Fruit fly (Drosophila melanogaster) whole organism, embryonic: ENCODE measurements around the gene CG46439.

Source experiments
- Atf-2 ChIP-seq: fragments of 200-800 bp; sonication (Bioruptor generic); optimal IDR thresholded peaks from 2 replicates; lab custom pipeline; 2016; ENCODE audit warnings: missing biosample characterization, missing genetic modification characterization
- B-H1 ChIP-seq: fragments of 200-800 bp; sonication (Bioruptor generic); IDR thresholded peaks from 3 replicates; pipeline ENCODE4 v1.3.6; 2022; ENCODE audit warnings: missing biosample characterization, missing genetic modification characterization
- C15 ChIP-seq: fragments of 200-800 bp; sonication (Bioruptor generic); IDR thresholded peaks from 3 replicates; pipeline ENCODE4 v1.3.6; 2022; ENCODE audit warnings: missing biosample characterization, missing genetic modification characterization
- CG10147 ChIP-seq: fragments of 200-800 bp; sonication (Bioruptor generic); optimal IDR thresholded peaks from 2 replicates; lab custom pipeline; 2019; ENCODE audit warnings: missing biosample characterization, mild to moderate bottlenecking, missing genetic modification characterization, moderate library complexity
- CG10267 ChIP-seq: fragments of 200-800 bp; sonication (Bioruptor generic); optimal IDR thresholded peaks from 2 replicates; lab custom pipeline; 2018; ENCODE audit warnings: missing biosample characterization, mild to moderate bottlenecking, missing genetic modification characterization, moderate library complexity
- CG10979 ChIP-seq: fragments of 200-800 bp; sonication (Bioruptor generic); optimal IDR thresholded peaks from 2 replicates; lab custom pipeline; 2018; ENCODE audit warnings: missing biosample characterization, mild to moderate bottlenecking, missing genetic modification characterization, moderate library complexity
- CG11247 ChIP-seq: fragments of 200-800 bp; sonication (Bioruptor generic); IDR thresholded peaks from 2 replicates; pipeline ENCODE4 v1.3.6; 2022; ENCODE audit warnings: missing biosample characterization, missing genetic modification characterization
- CG12071 ChIP-seq: fragments of 200-800 bp; sonication (Bioruptor generic); optimal IDR thresholded peaks from 3 replicates; lab custom pipeline; 2018; ENCODE audit warnings: missing biosample characterization, mild to moderate bottlenecking, missing genetic modification characterization
- CG12104 ChIP-seq: fragments of 200-800 bp; sonication (Bioruptor generic); optimal IDR thresholded peaks from 3 replicates; lab custom pipeline; 2016; ENCODE audit warnings: missing biosample characterization, missing genetic modification characterization
- CG1233 ChIP-seq: fragments of 200-800 bp; sonication (Bioruptor generic); optimal IDR thresholded peaks from 4 replicates; lab custom pipeline; 2018; ENCODE audit warnings: missing biosample characterization, mild to moderate bottlenecking, missing genetic modification characterization
- CG13296 ChIP-seq: fragments of 200-800 bp; sonication (Bioruptor generic); optimal IDR thresholded peaks from 3 replicates; lab custom pipeline; 2018; ENCODE audit warnings: missing biosample characterization, mild to moderate bottlenecking, missing genetic modification characterization
- CG15011 ChIP-seq: fragments of 200-800 bp; sonication (Bioruptor generic); optimal IDR thresholded peaks from 3 replicates; lab custom pipeline; 2018; ENCODE audit warnings: missing biosample characterization, mild to moderate bottlenecking, missing genetic modification characterization
- CG15514 ChIP-seq: fragments of 200-800 bp; sonication (Bioruptor generic); optimal IDR thresholded peaks from 3 replicates; lab custom pipeline; 2017; ENCODE audit warnings: missing biosample characterization, missing genetic modification characterization, mild to moderate bottlenecking, moderate library complexity, missing genetic modification reagents
- CG1647 ChIP-seq: fragments of 200-800 bp; sonication (Bioruptor generic); optimal IDR thresholded peaks from 3 replicates; lab custom pipeline; 2016; ENCODE audit warnings: missing biosample characterization, missing genetic modification characterization
- CG17186 ChIP-seq: fragments of 200-800 bp; sonication (Bioruptor generic); optimal IDR thresholded peaks from 3 replicates; lab custom pipeline; 2017; ENCODE audit warnings: missing biosample characterization, missing genetic modification reagents, missing genetic modification characterization
- CG31365 ChIP-seq: fragments of 200-800 bp; sonication (Bioruptor generic); optimal IDR thresholded peaks from 2 replicates; lab custom pipeline; 2018; ENCODE audit warnings: missing biosample characterization, mild to moderate bottlenecking, missing genetic modification characterization
- CG4328 ChIP-seq: fragments of 200-800 bp; sonication (Bioruptor generic); optimal IDR thresholded peaks from 3 replicates; lab custom pipeline; 2017; ENCODE audit warnings: missing biosample characterization, missing genetic modification reagents, missing genetic modification characterization
- CG43689 ChIP-seq: fragments of 200-800 bp; sonication (Bioruptor generic); IDR thresholded peaks from 2 replicates; pipeline ENCODE4 v1.3.6; 2022; ENCODE audit warnings: missing biosample characterization, missing genetic modification characterization
- CG4820 ChIP-seq: fragments of 200-800 bp; sonication (Bioruptor generic); optimal IDR thresholded peaks from 3 replicates; lab custom pipeline; 2016; ENCODE audit warnings: missing biosample characterization, missing genetic modification characterization
- CG6654 ChIP-seq: fragments of 200-800 bp; sonication (Bioruptor generic); optimal IDR thresholded peaks from 2 replicates; lab custom pipeline; 2017; ENCODE audit warnings: missing biosample characterization, mild to moderate bottlenecking, missing genetic modification characterization
- CG6854 ChIP-seq: fragments of 200-800 bp; sonication (Bioruptor generic); optimal IDR thresholded peaks from 3 replicates; lab custom pipeline; 2017; ENCODE audit warnings: missing biosample characterization, mild to moderate bottlenecking, missing genetic modification characterization
- CG7271 ChIP-seq: fragments of 200-800 bp; sonication (Bioruptor generic); optimal IDR thresholded peaks from 2 replicates; lab custom pipeline; 2018; ENCODE audit warnings: missing biosample characterization, mild to moderate bottlenecking, missing genetic modification characterization, moderate library complexity
- Chrac-16 ChIP-seq: fragments of 200-800 bp; sonication (Bioruptor generic); optimal IDR thresholded peaks from 3 replicates; lab custom pipeline; 2016; ENCODE audit warnings: missing biosample characterization, missing genetic modification characterization
- D19A ChIP-seq: fragments of 200-800 bp; optimal IDR thresholded peaks from 3 replicates; lab custom pipeline; 2019; ENCODE audit warnings: missing biosample characterization, mild to moderate bottlenecking, missing genetic modification characterization, moderate library complexity
- Dfd ChIP-seq, 2 experiments: fragments of >200 bp; optimal IDR thresholded peaks; 2 replicates each; lab custom pipeline; 2017; ENCODE audit warnings: missing biosample characterization in 2 of 2, missing genetic modification characterization in 2 of 2
- Dref ChIP-seq: fragments of 200-800 bp; sonication (Bioruptor generic); IDR thresholded peaks from 2 replicates; pipeline ENCODE4 v1.3.6; 2022; ENCODE audit warnings: missing biosample characterization, missing genetic modification characterization
- ERR ChIP-seq: fragments of 200-800 bp; sonication (Bioruptor generic); optimal IDR thresholded peaks from 2 replicates; lab custom pipeline; 2016; ENCODE audit warnings: missing biosample characterization, missing genetic modification characterization
- Elba2 ChIP-seq: fragments of 200-800 bp; sonication (Bioruptor generic); optimal IDR thresholded peaks from 3 replicates; lab custom pipeline; 2016; ENCODE audit warnings: missing biosample characterization, missing genetic modification characterization
- Fer1 ChIP-seq: fragments of 200-800 bp; sonication (Bioruptor generic); optimal IDR thresholded peaks from 2 replicates; lab custom pipeline; 2017; ENCODE audit warnings: missing biosample characterization, mild to moderate bottlenecking, missing genetic modification characterization
- HHEX ChIP-seq: fragments of 200-800 bp; sonication (Bioruptor generic); optimal IDR thresholded peaks from 3 replicates; lab custom pipeline; 2017; ENCODE audit warnings: missing biosample characterization, mild to moderate bottlenecking, missing genetic modification characterization, missing genetic modification reagents
- Hr3 ChIP-seq: fragments of 200-800 bp; sonication (Bioruptor generic); optimal IDR thresholded peaks from 3 replicates; lab custom pipeline; 2016; ENCODE audit warnings: missing biosample characterization, missing genetic modification characterization
- NfI ChIP-seq: fragments of 200-800 bp; sonication (Bioruptor generic); optimal IDR thresholded peaks from 3 replicates; lab custom pipeline; 2018; ENCODE audit warnings: missing biosample characterization, mild to moderate bottlenecking, missing genetic modification characterization, moderate library complexity
- Side ChIP-seq: fragments of 200-800 bp; sonication (Bioruptor generic); optimal IDR thresholded peaks from 2 replicates; lab custom pipeline; 2016; ENCODE audit warnings: missing biosample characterization, missing genetic modification characterization
- abd-A ChIP-seq: fragments of 200-800 bp; sonication (Bioruptor generic); optimal IDR thresholded peaks from 3 replicates; lab custom pipeline; 2019; ENCODE audit warnings: missing biosample characterization, mild to moderate bottlenecking, missing genetic modification characterization, moderate library complexity
- bigmax ChIP-seq: fragments of 200-800 bp; sonication (Bioruptor generic); optimal IDR thresholded peaks from 2 replicates; lab custom pipeline; 2018; ENCODE audit warnings: missing biosample characterization, mild to moderate bottlenecking, missing genetic modification characterization
- btn ChIP-seq: fragments of 200-800 bp; sonication (Bioruptor generic); optimal IDR thresholded peaks from 2 replicates; lab custom pipeline; 2016; ENCODE audit warnings: missing biosample characterization, missing genetic modification characterization
- crp ChIP-seq, 2 experiments: fragments of 200-800 bp; sonication (Bioruptor generic); optimal IDR thresholded peaks; 2 replicates in 1 of 2; 3 replicates in 1 of 2; lab custom pipeline; 2017; ENCODE audit warnings: missing biosample characterization in 2 of 2, missing genetic modification characterization in 2 of 2, mild to moderate bottlenecking in 1 of 2, moderate library complexity in 1 of 2
- fd102C ChIP-seq: fragments of 200-800 bp; sonication (Bioruptor generic); optimal IDR thresholded peaks from 2 replicates; lab custom pipeline; 2018; ENCODE audit warnings: missing biosample characterization, mild to moderate bottlenecking, missing genetic modification characterization, moderate library complexity
- ftz-f1 ChIP-seq: fragments of 200-800 bp; sonication (Bioruptor generic); optimal IDR thresholded peaks from 2 replicates; lab custom pipeline; 2016; ENCODE audit warnings: missing biosample characterization, missing genetic modification characterization
- gcm2 ChIP-seq: fragments of 200-800 bp; sonication (Bioruptor generic); optimal IDR thresholded peaks from 2 replicates; lab custom pipeline; 2016; ENCODE audit warnings: missing biosample characterization, missing genetic modification characterization
- gt ChIP-seq: fragments of 200-800 bp; sonication (Bioruptor generic); IDR thresholded peaks from 2 replicates; pipeline ENCODE4 v1.3.6; 2022; ENCODE audit warnings: missing biosample characterization, missing genetic modification characterization
- lov ChIP-seq, 2 experiments: fragments of 200-800 bp in 1 of 2; fragments of >200 bp in 1 of 2; sonication (Bioruptor generic) in 1 of 2; IDR thresholded peaks in 1 of 2; optimal IDR thresholded peaks in 1 of 2; 2 replicates in 1 of 2; 3 replicates in 1 of 2; pipeline versions ENCODE4 v1.3.6 to Lab custom; 2017 to 2022; ENCODE audit warnings: missing biosample characterization in 1 of 2, missing genetic modification characterization in 1 of 2
- p53 ChIP-seq: fragments of 200-800 bp; sonication (Bioruptor generic); optimal IDR thresholded peaks from 2 replicates; lab custom pipeline; 2016; ENCODE audit warnings: missing biosample characterization, missing genetic modification characterization
- schlank ChIP-seq: fragments of 200-800 bp; sonication (Bioruptor generic); optimal IDR thresholded peaks from 2 replicates; lab custom pipeline; 2018; ENCODE audit warnings: missing biosample characterization, mild to moderate bottlenecking, missing genetic modification characterization
- sens-2 ChIP-seq: fragments of 200-800 bp; sonication (Bioruptor generic); IDR thresholded peaks from 2 replicates; pipeline ENCODE4 v1.3.6; 2022; ENCODE audit warnings: missing biosample characterization, missing genetic modification characterization
- sim ChIP-seq: fragments of 200-800 bp; sonication (Bioruptor generic); IDR thresholded peaks from 2 replicates; pipeline ENCODE4 v1.3.6; 2022; ENCODE audit warnings: missing biosample characterization, missing genetic modification characterization
- sna ChIP-seq: fragments of 200-800 bp; sonication (Bioruptor generic); IDR thresholded peaks from 2 replicates; pipeline ENCODE4 v1.3.6; 2022; ENCODE audit warnings: missing biosample characterization, missing genetic modification characterization; ENCODE audit not compliant: partially characterized antibody
- unpg ChIP-seq: fragments of 200-800 bp; sonication (Bioruptor generic); optimal IDR thresholded peaks from 3 replicates; lab custom pipeline; 2018; ENCODE audit warnings: missing biosample characterization, mild to moderate bottlenecking, missing genetic modification characterization, moderate library complexity
- wek ChIP-seq: fragments of 200-800 bp; sonication (Bioruptor generic); optimal IDR thresholded peaks from 3 replicates; lab custom pipeline; 2018; ENCODE audit warnings: missing biosample characterization, mild to moderate bottlenecking, missing genetic modification characterization, moderate library complexity
- zf30C ChIP-seq: fragments of 200-800 bp; sonication (Bioruptor generic); optimal IDR thresholded peaks from 3 replicates; lab custom pipeline; 2018; ENCODE audit warnings: missing biosample characterization, mild to moderate bottlenecking, missing genetic modification characterization

Gene CG46439

dm6 chr3L:11064689-11065088, 31.4 kb downstream of the CG46439 start, which contains the start of the genes CG32075, CG45101 and SuUR (continued):
- TF ChIP-seq ftz-f1 (GFP tag; lab: Kevin White, UChicago) (peak; percentile 24), ERR (GFP tag; lab: Kevin White, UChicago) (no peak), CG7271 (tag; lab: Kevin White, UChicago) (peak; percentile 58), fd102C (GFP tag; lab: Kevin White, UChicago) (peak; percentile 36), CG1647 (GFP tag; lab: Kevin White, UChicago) (peak; percentile 76), CG15514 (GFP tag; lab: Kevin White, UChicago) (peak; percentile 78), HHEX (GFP tag; lab: Kevin White, UChicago) (peak; percentile 82), CG31365 (tag; lab: Kevin White, UChicago) (no peak), abd-A (tag; lab: Kevin White, UChicago) (no peak), wek (no peak), Chrac-16 (GFP tag; lab: Kevin White, UChicago) (peak; percentile 93), Elba2 (peak; percentile 81), Dfd (GFP tag; optimal IDR thresholded peaks at IDR 0.05; lab: Kevin White, UChicago) (no peak), CG17186 (GFP tag; lab: Kevin White, UChicago) (peak; percentile 55), CG1233 (GFP tag; lab: Kevin White, UChicago) (peak; percentile 68), sna (GFP tag; lab: Robert Waterston, UW) (no peak), unpg (peak; percentile 82), gcm2 (GFP tag; lab: Kevin White, UChicago) (peak; percentile 81), sim (GFP tag; lab: Robert Waterston, UW) (no peak), bigmax (no peak), Atf-2 (GFP tag; lab: Kevin White, UChicago) (peak; percentile 82), crp (GFP tag; optimal IDR thresholded peaks at IDR 0.05; lab: Kevin White, UChicago) (peak; percentile 97 to 99), CG6654 (GFP tag; lab: Kevin White, UChicago) (no peak), CG10979 (tag; lab: Kevin White, UChicago) (peak; percentile 76), sens-2 (GFP tag; lab: Robert Waterston, UW) (peak; percentile 65), btn (no peak), lov (optimal IDR thresholded peaks at IDR 0.05; lab: Kevin White, UChicago) (no peak), lov (GFP tag; IDR thresholded peaks at IDR 0.05; lab: Robert Waterston, UW) (0 out of 3 replicates have a peak, but pooled peaks have one; percentile 58), NfI (GFP tag; lab: Kevin White, UChicago) (peak; percentile 91), Fer1 (GFP tag; lab: Kevin White, UChicago) (peak; percentile 77), schlank (tag; lab: Kevin White, UChicago) (peak; percentile 25), CG12071 (GFP tag; lab: Kevin White, UChicago) (peak; percentile 15), Side (GFP tag; lab: Kevin White, UChicago) (peak; percentile 86), CG6854 (GFP tag; lab: Kevin White, UChicago) (peak; percentile 45), CG15011 (GFP tag; lab: Kevin White, UChicago) (peak; percentile 39), CG13296 (peak; percentile 79), C15 (GFP tag; lab: Robert Waterston, UW) (peak; percentile 86), CG11247 (peak; percentile 84), gt (GFP tag; lab: Robert Waterston, UW) (peak; percentile 75; the same call in 1 of the 2 replicates), CG12104 (GFP tag; lab: Kevin White, UChicago) (peak; percentile 73), D19A (tag; lab: Kevin White, UChicago) (peak; percentile 68), B-H1 (GFP tag; lab: Robert Waterston, UW) (peak; percentile 75), CG4328 (peak; percentile 74), Dref (no peak), Hr3 (GFP tag; lab: Kevin White, UChicago) (peak; percentile 90), CG4820 (GFP tag; lab: Kevin White, UChicago) (peak; percentile 78), CG43689 (GFP tag; lab: Robert Waterston, UW) (peak; percentile 50; the same call in 1 of the 2 replicates), CG10147 (GFP tag; lab: Kevin White, UChicago) (peak; percentile 67), CG10267 (tag; lab: Kevin White, UChicago) (peak; percentile 96), zf30C (GFP tag; lab: Kevin White, UChicago) (no peak), p53 (peak; percentile 71)
